Worm (Caenorhabditis elegans) whole organism, young adult: ENCODE data around the gene hlh-31.

Source experiments
- ama-1 ChIP-seq, 3 experiments: fragments of 150-350 bp in 1 of 3; sonication (generic microtip) in 2 of 3; optimal IDR thresholded peaks; 2 replicates each; lab custom pipeline; 2014 to 2018; ENCODE audit warnings: missing biosample characterization in 2 of 3, missing genetic modification characterization in 2 of 3, missing genetic modification reagents in 2 of 3
- ceh-58 ChIP-seq: fragments of 200-800 bp; sonication (Bioruptor generic); IDR thresholded peaks from 2 replicates; pipeline ENCODE4 v1.3.6; 2022; ENCODE audit warnings: missing genetic modification characterization, missing compliant biosample characterization
- die-1 ChIP-seq: sonication (generic microtip); optimal IDR thresholded peaks from 2 replicates; lab custom pipeline; 2016; ENCODE audit warnings: missing genotype, mild to moderate bottlenecking, missing genetic modification characterization, missing compliant biosample characterization
- lin-35 ChIP-seq, 3 experiments: fragments of 150-350 bp in 2 of 3; sonication (generic microtip) in 1 of 3; optimal IDR thresholded peaks; 2 replicates each; lab custom pipeline; 2014 to 2018; ENCODE audit warnings: missing biosample characterization in 3 of 3, missing genetic modification characterization in 3 of 3, missing genetic modification reagents in 3 of 3
- sdz-38 ChIP-seq: sonication (generic microtip); optimal IDR thresholded peaks from 2 replicates; lab custom pipeline; 2016; ENCODE audit warnings: missing genotype, missing genetic modification characterization, missing compliant biosample characterization
- tbp1 ChIP-seq: fragments of 200-800 bp; sonication (Bioruptor generic); optimal IDR thresholded peaks from 2 replicates; lab custom pipeline; 2018; ENCODE audit warnings: mild to moderate bottlenecking, missing genetic modification characterization, missing compliant biosample characterization
- unc-62 ChIP-seq: fragments of 150-350 bp; optimal IDR thresholded peaks from 2 replicates; lab custom pipeline; 2014; ENCODE audit warnings: missing biosample characterization, missing genetic modification reagents, missing genetic modification characterization
- ztf-22 ChIP-seq: fragments of 200-800 bp; sonication (Bioruptor generic); optimal IDR thresholded peaks from 2 replicates; lab custom pipeline; 2018; ENCODE audit warnings: mild to moderate bottlenecking, missing genetic modification characterization, moderate library complexity, missing compliant biosample characterization

ce11 chrIV:16254464-16254863 is 3.0 kb upstream of the hlh-31 start, which contains the start of gene hlh-17:
- TF ChIP-seq tbp1 (GFP tag; lab: Kevin White, UChicago) (no peak), die-1 (tag; lab: Kevin White, UChicago) (no peak), lin-35 (GFP tag; optimal IDR thresholded peaks at IDR 0.05; lab: Kevin White, UChicago) (no peak), ceh-58 (GFP tag; lab: Robert Waterston, UW) (no peak), ama-1 (optimal IDR thresholded peaks at IDR 0.05; lab: Kevin White, UChicago) (no peak), ama-1 (GFP tag; optimal IDR thresholded peaks at IDR 0.05; lab: Kevin White, UChicago) (no peak), sdz-38 (tag; lab: Kevin White, UChicago) (no peak), ztf-22 (GFP tag; lab: Kevin White, UChicago) (no peak), unc-62 (GFP tag; lab: Kevin White, UChicago) (no peak)
